Worm (Caenorhabditis elegans): ENCODE data around the gene ugt-40.

DNA sequence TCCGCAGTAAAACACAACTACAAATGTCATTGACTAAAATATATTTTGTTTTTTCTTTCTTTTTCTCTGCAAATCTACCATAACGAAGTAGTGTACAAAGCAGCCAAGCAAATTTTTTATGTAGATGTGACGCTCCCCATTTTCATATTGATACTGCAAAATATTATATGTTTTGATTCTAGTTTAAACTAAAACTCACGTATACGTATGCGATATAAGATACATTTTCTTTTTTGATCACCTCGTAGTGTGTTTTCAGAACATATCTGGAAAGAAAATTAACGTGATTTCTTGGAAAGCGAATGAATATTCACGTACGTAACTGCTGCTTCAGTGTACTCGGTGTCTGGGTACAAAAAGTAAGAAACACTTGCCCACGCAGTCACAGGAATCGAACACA, 4.9 kb downstream of the ugt-40 start:
- no peak for TF ChIP-seq pag-3 (tag; optimal IDR thresholded peaks at IDR 0.05; ENCODE audit: borderline replicate concordance, insufficient read depth)
- TF ChIP-seq elt-3 (tag; optimal IDR thresholded peaks at IDR 0.05), result no peak
- TF ChIP-seq ztf-11 (tag; optimal IDR thresholded peaks at IDR 0.05), result no peak
- TF ChIP-seq lin-15B (tag; optimal IDR thresholded peaks at IDR 0.05), result no peak
- no peak for TF ChIP-seq unc-62 (GFP tag; optimal IDR thresholded peaks at IDR 0.05)
- TF ChIP-seq ztf-4 (tag; optimal IDR thresholded peaks at IDR 0.05), result no peak
- no peak for TF ChIP-seq nhr-28 (tag; optimal IDR thresholded peaks at IDR 0.05)
- no peak for TF ChIP-seq alr-1 (tag; optimal IDR thresholded peaks at IDR 0.05; ENCODE audit: borderline replicate concordance)

All from whole organism, L1 larva.